Worm (Caenorhabditis elegans) whole organism, L2 larva: Measurements from ENCODE around the gene T13F3.6.

Source experiments
- C34F6.9 ChIP-seq: fragments of 150-350 bp; optimal IDR thresholded peaks from 2 replicates; lab custom pipeline; 2014; ENCODE audit warnings: missing biosample characterization, missing genetic modification characterization
- F13H6.1 ChIP-seq: sonication (generic microtip); optimal IDR thresholded peaks from 2 replicates; lab custom pipeline; 2016; ENCODE audit warnings: missing genetic modification characterization, missing compliant biosample characterization
- R02D3.7 ChIP-seq: fragments of 150-350 bp; optimal IDR thresholded peaks from 2 replicates; lab custom pipeline; 2014; ENCODE audit warnings: missing biosample characterization, missing genetic modification characterization
- Y55F3AM.14 ChIP-seq: fragments of 200-800 bp; sonication (Bioruptor generic); optimal IDR thresholded peaks from 2 replicates; lab custom pipeline; 2018; ENCODE audit warnings: mild to moderate bottlenecking, missing genetic modification characterization, missing compliant biosample characterization
- ZK546.5 ChIP-seq: sonication (generic microtip); optimal IDR thresholded peaks from 2 replicates; lab custom pipeline; 2017; ENCODE audit warnings: missing biosample characterization, missing genetic modification characterization
- alr-1 ChIP-seq: fragments of 150-350 bp; optimal IDR thresholded peaks from 2 replicates; lab custom pipeline; 2014; ENCODE audit warnings: missing biosample characterization, missing genetic modification characterization
- aly-2 ChIP-seq: fragments of 150-350 bp; optimal IDR thresholded peaks from 2 replicates; lab custom pipeline; 2014; ENCODE audit warnings: missing biosample characterization, missing genetic modification characterization
- blmp-1 ChIP-seq: sonication (generic microtip); optimal IDR thresholded peaks from 2 replicates; lab custom pipeline; 2017; ENCODE audit warnings: missing genetic modification characterization, mild to moderate bottlenecking, missing compliant biosample characterization, antibody characterized with exemption, moderate library complexity; ENCODE audit not compliant: insufficient read depth
- ceh-82 ChIP-seq: fragments of 150-350 bp; optimal IDR thresholded peaks from 2 replicates; lab custom pipeline; 2014; ENCODE audit warnings: missing biosample characterization, missing genetic modification characterization
- dmd-4 ChIP-seq: sonication (generic microtip); optimal IDR thresholded peaks from 2 replicates; lab custom pipeline; 2017; ENCODE audit warnings: missing biosample characterization, missing genetic modification characterization
- egl-27 ChIP-seq: sonication (generic microtip); optimal IDR thresholded peaks from 3 replicates; lab custom pipeline; 2017; ENCODE audit warnings: missing biosample characterization, missing genetic modification reagents, missing genetic modification characterization
- elt-1 ChIP-seq: fragments of 150-350 bp; optimal IDR thresholded peaks from 2 replicates; lab custom pipeline; 2014; ENCODE audit warnings: missing biosample characterization, missing genetic modification characterization
- elt-3 ChIP-seq: sonication (generic microtip); optimal IDR thresholded peaks from 2 replicates; lab custom pipeline; 2017; ENCODE audit warnings: missing biosample characterization, missing genetic modification characterization
- fos-1 ChIP-seq: fragments of 150-350 bp; optimal IDR thresholded peaks from 2 replicates; lab custom pipeline; 2014; ENCODE audit warnings: missing biosample characterization, missing genetic modification characterization
- gmeb-1 ChIP-seq: fragments of 150-350 bp; optimal IDR thresholded peaks from 2 replicates; lab custom pipeline; 2014; ENCODE audit warnings: missing biosample characterization, missing genetic modification characterization
- lin-11 ChIP-seq: fragments of 150-350 bp; sonication (generic microtip); optimal IDR thresholded peaks from 2 replicates; lab custom pipeline; 2014; ENCODE audit warnings: missing biosample characterization, missing genetic modification characterization, inconsistent platforms, mixed read lengths
- lin-39 ChIP-seq: fragments of 150-350 bp; optimal IDR thresholded peaks from 2 replicates; lab custom pipeline; 2014; ENCODE audit warnings: missing biosample characterization, missing genetic modification reagents, missing genetic modification characterization
- nhr-10 ChIP-seq: sonication (generic microtip); optimal IDR thresholded peaks from 2 replicates; lab custom pipeline; 2017; ENCODE audit warnings: missing biosample characterization, missing genetic modification characterization
- nhr-11 ChIP-seq: fragments of 150-350 bp; optimal IDR thresholded peaks from 2 replicates; lab custom pipeline; 2014; ENCODE audit warnings: missing biosample characterization, missing genetic modification characterization
- nhr-12 ChIP-seq: fragments of 150-350 bp; optimal IDR thresholded peaks from 2 replicates; lab custom pipeline; 2014; ENCODE audit warnings: missing biosample characterization, missing genetic modification characterization
- nhr-21 ChIP-seq: fragments of 150-350 bp; optimal IDR thresholded peaks from 2 replicates; lab custom pipeline; 2014; ENCODE audit warnings: missing biosample characterization, missing genetic modification characterization
- nhr-23 ChIP-seq: fragments of 150-350 bp; optimal IDR thresholded peaks from 2 replicates; lab custom pipeline; 2014; ENCODE audit warnings: missing biosample characterization, missing genetic modification reagents, missing genetic modification characterization
- nhr-237 ChIP-seq: fragments of 150-350 bp; optimal IDR thresholded peaks from 2 replicates; lab custom pipeline; 2014; ENCODE audit warnings: missing biosample characterization, missing genetic modification characterization
- nhr-25 ChIP-seq: fragments of 150-350 bp; sonication (generic microtip); optimal IDR thresholded peaks from 3 replicates; lab custom pipeline; 2014; ENCODE audit warnings: missing biosample characterization, missing genetic modification characterization
- nhr-6 ChIP-seq: fragments of 150-350 bp; optimal IDR thresholded peaks from 2 replicates; lab custom pipeline; 2014; ENCODE audit warnings: missing biosample characterization, missing genetic modification characterization
- peb-1 ChIP-seq: fragments of 150-350 bp; optimal IDR thresholded peaks from 2 replicates; lab custom pipeline; 2014; ENCODE audit warnings: missing biosample characterization, missing genetic modification characterization
- sem-4 ChIP-seq: fragments of 150-350 bp; optimal IDR thresholded peaks from 2 replicates; lab custom pipeline; 2014; ENCODE audit warnings: missing biosample characterization, missing genetic modification reagents, missing genetic modification characterization
- skn-1 ChIP-seq: sonication (generic microtip); optimal IDR thresholded peaks from 2 replicates; lab custom pipeline; 2017; ENCODE audit warnings: missing biosample characterization, missing genetic modification characterization
- sma-9 ChIP-seq, 2 experiments: fragments of 150-350 bp in 1 of 2; sonication (generic microtip) in 1 of 2; optimal IDR thresholded peaks; 2 replicates each; lab custom pipeline; 2014 to 2016; ENCODE audit warnings: missing genetic modification characterization in 2 of 2, mild to moderate bottlenecking in 1 of 2, missing biosample characterization in 1 of 2, missing compliant biosample characterization in 1 of 2, missing genetic modification reagents in 1 of 2, moderate library complexity in 1 of 2
- snpc-4 ChIP-seq: fragments of 150-350 bp; optimal IDR thresholded peaks from 2 replicates; lab custom pipeline; 2014; ENCODE audit warnings: missing biosample characterization, missing genetic modification characterization
- unc-39 ChIP-seq: fragments of 150-350 bp; optimal IDR thresholded peaks from 2 replicates; lab custom pipeline; 2014; ENCODE audit warnings: missing biosample characterization, missing genetic modification characterization
- unc-55 ChIP-seq: fragments of 150-350 bp; sonication (generic microtip); optimal IDR thresholded peaks from 3 replicates; lab custom pipeline; 2014; ENCODE audit warnings: missing biosample characterization, missing genetic modification reagents, missing genetic modification characterization
- unc-62 ChIP-seq: fragments of 150-350 bp; optimal IDR thresholded peaks from 2 replicates; lab custom pipeline; 2014; ENCODE audit warnings: missing biosample characterization, missing genetic modification reagents, missing genetic modification characterization
- zag-1 ChIP-seq: fragments of 150-350 bp; optimal IDR thresholded peaks from 2 replicates; lab custom pipeline; 2014; ENCODE audit warnings: missing biosample characterization, missing genetic modification characterization
- ztf-1 ChIP-seq: fragments of 200-800 bp; sonication (Bioruptor generic); conservative IDR thresholded peaks from 2 replicates; pipeline ENCODE4 v1.3.6; 2022; ENCODE audit warnings: missing genetic modification characterization, missing compliant biosample characterization
- ztf-11 ChIP-seq: sonication (generic microtip); optimal IDR thresholded peaks from 2 replicates; lab custom pipeline; 2017; ENCODE audit warnings: missing biosample characterization, missing genetic modification characterization
- ztf-4 ChIP-seq: fragments of 150-350 bp; optimal IDR thresholded peaks from 2 replicates; lab custom pipeline; 2014; ENCODE audit warnings: missing biosample characterization, missing genetic modification characterization

The T13F3.6 gene

DNA sequence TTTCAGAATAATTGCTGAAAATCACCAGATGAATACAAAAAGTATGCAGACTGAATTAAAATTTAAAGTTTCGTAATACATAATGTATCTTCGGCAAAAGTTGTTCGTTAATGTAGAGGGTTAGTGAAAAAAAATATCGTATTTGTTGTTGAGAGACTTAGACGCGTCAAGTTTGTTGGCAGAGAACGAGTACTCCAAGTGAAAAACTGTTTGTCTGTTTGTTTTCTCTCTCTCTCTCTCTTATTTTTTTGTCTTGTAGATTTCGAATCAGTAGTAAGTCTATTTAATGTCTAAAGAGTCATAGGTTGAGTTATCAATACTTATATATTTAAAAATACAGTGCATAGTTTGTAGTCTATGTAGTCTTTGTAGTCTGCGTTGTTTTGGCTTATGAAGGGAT, 1.5 kb downstream of the T13F3.6 start, which contains the start of the genes fbxa-2 and T13F3.8:
fbxa-2 (minus strand) TSS at position 101 of the 400 bp plus-strand sequence.
T13F3.8 (plus strand) TSS at position 245 of the 400 bp plus-strand sequence.
- TF ChIP-seq nhr-6 (tag; lab: Kevin White, UChicago) (no peak), nhr-25 (tag; lab: Kevin White, UChicago) (no peak), ztf-11 (tag; lab: Kevin White, UChicago) (no peak), C34F6.9 (tag; lab: Kevin White, UChicago) (no peak), unc-62 (GFP tag; lab: Kevin White, UChicago) (no peak), nhr-12 (tag; lab: Kevin White, UChicago) (no peak), nhr-21 (no peak), elt-1 (no peak)

DNA sequence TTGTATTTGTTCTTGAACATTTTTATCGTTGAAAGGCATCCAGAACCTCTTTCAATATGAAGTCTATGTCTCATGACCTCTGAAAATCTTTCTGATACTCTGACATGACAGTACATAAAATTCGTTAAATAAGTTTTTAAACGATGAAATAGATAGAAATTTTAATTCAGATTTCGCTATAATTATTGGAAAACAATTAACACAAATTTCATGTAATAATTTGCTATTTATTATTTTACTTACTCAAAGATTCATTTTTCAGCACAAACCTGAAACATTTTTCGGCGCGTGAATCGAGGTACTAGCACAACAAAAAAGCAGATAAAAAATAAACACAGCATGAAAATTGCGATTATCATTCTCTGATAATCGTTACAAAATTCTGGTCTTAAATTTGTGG, 4.5 kb downstream of the T13F3.6 start, which contains the start of gene T13F3.4:
T13F3.4 (minus strand) TSS at position 101 of the 400 bp plus-strand sequence.
- TF ChIP-seq ZK546.5 (tag; lab: Kevin White, UChicago) (no peak), egl-27 (tag; lab: Kevin White, UChicago) (no peak), ceh-82 (no peak), nhr-23 (tag; lab: Kevin White, UChicago) (no peak)

DNA sequence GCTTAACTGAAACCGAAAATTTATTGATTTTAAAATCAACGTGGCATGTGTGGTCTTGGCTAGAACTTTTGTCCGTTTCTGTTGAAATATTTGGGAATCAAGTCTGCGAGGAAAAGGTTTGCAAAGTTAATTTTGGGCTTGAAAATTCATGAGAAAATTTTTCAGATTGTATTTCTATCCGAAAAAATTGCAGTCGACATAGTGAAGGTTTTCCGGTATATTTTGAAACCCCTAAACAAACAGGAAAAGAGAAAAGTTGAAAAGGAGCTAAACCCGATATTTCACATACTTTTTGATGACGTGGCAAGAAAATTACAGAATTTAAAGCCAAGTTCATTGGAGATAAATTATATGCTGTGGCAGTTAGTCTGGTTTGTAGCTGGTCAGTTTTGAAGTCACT, 11.3 kb downstream of the T13F3.6 start, which contains the start of gene nhr-127:
nhr-127 (plus strand) TSS at position 301 of the 400 bp plus-strand sequence.
- no peak for TF ChIP-seq ztf-11 (tag; lab: Kevin White, UChicago)
- TF ChIP-seq nhr-237 (tag; lab: Kevin White, UChicago) = no peak
- no peak for TF ChIP-seq skn-1 (tag; lab: Kevin White, UChicago)
- TF ChIP-seq nhr-10 (tag; lab: Kevin White, UChicago) = no peak
- no peak for TF ChIP-seq fos-1 (tag; lab: Kevin White, UChicago)
- TF ChIP-seq gmeb-1 = no peak
- no peak for TF ChIP-seq sem-4 (tag; lab: Kevin White, UChicago)
- TF ChIP-seq nhr-12 (tag; lab: Kevin White, UChicago) = no peak
- TF ChIP-seq lin-39 (tag; lab: Kevin White, UChicago) = no peak
- TF ChIP-seq aly-2 (tag; lab: Kevin White, UChicago) = no peak
- no peak for TF ChIP-seq F13H6.1
- TF ChIP-seq nhr-23 (tag; lab: Kevin White, UChicago) = no peak
- TF ChIP-seq alr-1 (tag; lab: Kevin White, UChicago) = no peak
- TF ChIP-seq C34F6.9 (tag; lab: Kevin White, UChicago) = no peak
- no peak for TF ChIP-seq lin-11 (tag; lab: Kevin White, UChicago)
- no peak for TF ChIP-seq nhr-11 (tag; lab: Kevin White, UChicago)
- TF ChIP-seq zag-1 (tag; lab: Kevin White, UChicago) = no peak

DNA sequence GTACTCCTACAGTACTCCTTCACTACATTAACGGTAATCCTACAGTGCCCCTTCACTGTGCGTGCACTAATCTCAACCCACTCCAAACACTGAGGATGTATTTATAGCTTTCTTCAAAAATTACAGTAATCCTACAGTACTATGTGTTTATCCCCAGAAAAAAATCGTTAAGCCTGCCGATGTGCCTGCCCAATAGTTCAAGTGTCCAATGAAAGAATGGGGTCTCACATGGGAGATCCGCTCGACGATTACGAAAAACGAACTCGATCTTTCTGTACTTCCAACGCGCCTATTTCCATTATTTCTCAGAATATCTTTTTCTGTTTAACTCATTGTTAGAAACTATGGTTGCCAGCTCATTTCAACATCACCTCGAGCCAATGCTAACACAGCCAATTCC, 12.9 kb downstream of the T13F3.6 start, which contains the start of gene nhr-218:
nhr-218 (plus strand) TSS at position 301 of the 400 bp plus-strand sequence.
- TF ChIP-seq Y55F3AM.14 = no peak

DNA sequence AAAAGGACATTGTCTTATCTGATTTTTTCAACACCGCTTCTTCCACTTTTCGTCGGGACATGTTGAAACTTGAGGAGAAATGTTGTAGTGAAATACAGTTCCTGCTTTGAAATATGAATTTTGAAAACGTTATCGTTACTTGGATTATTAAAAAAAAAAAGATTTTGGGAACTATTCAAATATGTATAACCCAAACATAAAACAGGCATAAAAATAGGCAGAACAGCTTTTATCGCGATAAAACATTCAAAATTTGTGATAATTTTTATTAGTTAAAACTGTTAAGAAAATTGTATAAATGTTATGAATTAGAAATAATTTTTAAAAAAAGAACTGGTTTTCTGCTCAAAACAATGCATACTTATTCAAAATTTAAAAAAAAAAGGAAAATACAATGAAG, 14.6 kb downstream of the T13F3.6 start, which contains the start of gene bgnt-1.3:
bgnt-1.3 (minus strand) TSS at position 101 of the 400 bp plus-strand sequence.
- TF ChIP-seq nhr-21 (no peak), ztf-1 (GFP tag; lab: Robert Waterston, UW) (no peak), ztf-4 (tag; lab: Kevin White, UChicago) (no peak), fos-1 (tag; lab: Kevin White, UChicago) (no peak), ztf-11 (tag; lab: Kevin White, UChicago) (no peak), lin-11 (tag; lab: Kevin White, UChicago) (no peak), sma-9 (GFP tag; optimal IDR thresholded peaks at IDR 0.05; lab: Kevin White, UChicago) (no peak), sma-9 (tag; optimal IDR thresholded peaks at IDR 0.05; lab: Kevin White, UChicago) (no peak), snpc-4 (tag; lab: Kevin White, UChicago) (no peak), blmp-1 (no peak), unc-55 (GFP tag; lab: Kevin White, UChicago) (no peak), nhr-10 (tag; lab: Kevin White, UChicago) (no peak), peb-1 (no peak), dmd-4 (tag; lab: Kevin White, UChicago) (no peak), unc-39 (tag; lab: Kevin White, UChicago) (no peak), R02D3.7 (tag; lab: Kevin White, UChicago) (no peak), elt-3 (no peak), nhr-23 (tag; lab: Kevin White, UChicago) (no peak), unc-62 (GFP tag; lab: Kevin White, UChicago) (no peak)
